Fruit fly (Drosophila melanogaster): ENCODE results near the gene TwdlQ.

TwdlQ gene

DNA sequence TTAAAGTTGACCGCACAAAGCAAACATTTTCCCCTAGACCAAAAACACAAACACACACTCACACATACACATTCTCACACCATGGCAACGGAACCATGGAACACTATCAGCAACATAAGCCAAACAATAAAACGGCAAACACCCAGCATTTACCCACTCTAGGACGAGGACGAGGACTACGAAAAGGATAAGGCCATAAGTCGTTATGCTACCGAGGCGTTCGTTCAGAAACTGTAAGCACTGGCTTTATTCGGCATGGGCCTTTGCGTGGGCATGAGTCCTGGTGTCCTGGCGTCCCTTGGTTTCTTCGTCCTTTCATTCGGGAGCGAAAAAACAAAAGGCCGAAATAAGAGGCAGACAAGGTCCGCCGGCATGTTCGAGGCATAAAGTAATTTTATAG lies 23.1 kb downstream of the TwdlQ start:
- TF ChIP-seq CG8478 (optimal IDR thresholded peaks at IDR 0.05) (no peak), CTCF (optimal IDR thresholded peaks at IDR 0.05) (no peak)

DNA sequence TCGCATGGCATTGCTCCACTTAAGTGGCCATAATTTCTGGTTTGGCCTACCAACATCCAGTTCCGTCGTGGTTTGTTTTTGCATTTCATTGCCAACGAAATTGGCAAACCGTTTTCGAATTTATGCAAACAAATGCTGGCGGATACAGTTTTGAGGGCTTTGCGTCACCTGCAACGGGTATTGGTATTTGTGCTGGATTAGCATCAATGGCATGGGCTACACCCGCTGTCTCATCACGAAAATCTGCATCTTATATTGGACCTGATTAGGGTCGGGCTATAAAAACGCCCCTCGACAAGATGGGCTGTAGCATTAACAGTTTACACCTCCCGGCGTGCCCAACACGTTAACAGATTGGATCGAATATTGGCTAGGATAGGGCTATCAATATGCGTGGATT lies 37.2 kb downstream of the TwdlQ start, which contains the start of gene Tb:
Gene Tb (plus strand): TSS at position 301 of the 400 bp plus-strand sequence.
- no peak for TF ChIP-seq CG8478 (optimal IDR thresholded peaks at IDR 0.05)

DNA sequence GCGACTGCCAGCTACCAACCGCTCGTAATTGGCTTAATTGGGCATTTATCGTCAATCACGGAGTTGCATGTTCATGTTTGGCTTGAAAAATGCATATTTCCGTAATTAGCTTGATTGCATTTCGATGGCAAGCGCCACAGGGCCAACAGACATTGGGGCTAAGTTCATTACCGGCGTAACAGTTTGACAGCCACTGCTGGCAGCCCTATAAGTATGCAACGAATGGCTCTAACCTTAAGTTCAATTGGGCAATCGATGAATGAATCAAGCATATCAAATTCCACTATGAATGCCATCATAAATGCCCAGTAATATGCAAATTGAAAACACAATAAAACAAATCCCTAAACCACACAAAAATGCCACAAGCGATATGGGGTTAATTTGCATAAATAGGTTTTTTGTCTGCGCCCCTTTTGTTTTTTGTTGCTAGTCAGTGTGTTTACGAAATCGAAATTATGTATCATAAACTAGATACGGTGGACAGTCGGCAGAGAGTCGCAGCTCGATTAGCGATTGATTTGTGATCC lies 37.9 kb downstream of the TwdlQ start:
- no peak for TF ChIP-seq CTCF (optimal IDR thresholded peaks at IDR 0.05)
- no peak for TF ChIP-seq CG8478 (optimal IDR thresholded peaks at IDR 0.05)

DNA sequence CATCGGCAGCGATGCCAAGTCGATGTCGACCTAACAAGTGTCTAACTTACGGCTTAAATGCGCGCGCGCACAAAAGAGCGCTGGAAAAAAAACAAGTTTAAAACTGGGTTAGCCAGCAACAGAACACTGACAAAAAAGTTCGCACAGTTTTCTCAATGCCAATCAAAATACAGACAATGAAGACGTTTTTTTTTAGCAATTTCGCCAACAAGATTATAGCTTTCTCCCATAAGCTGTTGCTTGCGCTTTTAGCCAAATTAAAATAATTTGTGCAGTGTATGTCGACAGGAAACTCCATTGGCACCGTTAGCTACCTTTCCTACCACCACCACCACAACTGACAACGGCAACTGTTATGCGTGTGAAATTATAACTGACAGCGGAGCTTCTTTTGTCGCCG lies 38.8 kb downstream of the TwdlQ start:
- TF ChIP-seq CG8478 (optimal IDR thresholded peaks at IDR 0.05) = no peak
- TF ChIP-seq CTCF (optimal IDR thresholded peaks at IDR 0.05) = no peak

Data from S2 (cell line).